Worm (Caenorhabditis elegans) whole organism, dauer: Measurements from ENCODE around the gene K02D10.3.

Experiments used
- unc-62 ChIP-seq: sonication (generic microtip); optimal IDR thresholded peaks from 2 replicates; lab custom pipeline; 2017; ENCODE audit warnings: missing biosample characterization, missing genetic modification reagents, missing genetic modification characterization

Gene K02D10.3

DNA sequence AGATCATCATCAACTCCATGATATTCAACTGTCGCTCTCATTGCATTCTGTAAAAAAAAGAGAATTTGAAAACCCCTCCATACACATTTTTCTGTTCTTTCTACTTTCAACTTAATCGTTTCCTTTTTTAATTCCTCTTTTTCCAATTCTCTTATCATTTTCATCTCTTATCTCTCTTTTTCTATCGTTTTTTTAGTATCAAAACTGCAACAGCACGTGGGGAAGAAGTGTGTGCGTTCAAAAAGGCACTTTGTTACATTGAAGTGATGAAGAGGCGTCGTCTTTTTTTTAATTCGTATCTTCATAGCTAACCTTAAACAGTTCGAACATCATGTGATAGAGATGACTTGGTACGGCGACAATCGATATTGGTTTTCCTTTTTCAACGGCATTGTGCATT is 32.6 kb downstream of the K02D10.3 start:
- TF ChIP-seq unc-62 (GFP tag; lab: Kevin White, UChicago): no peak

- TF ChIP-seq unc-62 (GFP tag; lab: Kevin White, UChicago): no peak
Measured at ce11 chrIII:8738289-8738688, 33.5 kb downstream of the K02D10.3 start.

DNA sequence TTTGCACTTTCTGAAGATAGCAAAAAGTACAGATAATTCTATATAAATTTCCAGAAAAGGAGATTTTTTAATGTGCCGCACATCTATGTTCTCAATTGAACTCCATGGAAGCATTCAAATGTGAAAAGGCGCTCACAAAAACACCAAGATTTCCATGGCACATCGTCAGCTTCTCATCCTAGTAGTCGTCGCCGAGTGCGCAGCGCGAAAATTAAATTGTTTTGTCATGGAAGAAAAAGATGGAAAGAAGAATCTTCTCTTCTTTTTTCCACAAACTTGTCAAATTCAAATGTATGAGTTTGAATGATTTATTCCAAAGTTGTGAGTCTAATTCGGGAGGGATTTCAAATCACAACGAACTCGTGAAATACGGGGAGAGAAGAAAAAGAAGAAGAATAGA is 34.4 kb downstream of the K02D10.3 start:
- TF ChIP-seq unc-62 (GFP tag; lab: Kevin White, UChicago): no peak

ce11 chrIII:8734327-8734885 is 37.3 kb downstream of the K02D10.3 start:
- no peak for TF ChIP-seq unc-62 (GFP tag; lab: Kevin White, UChicago)

DNA sequence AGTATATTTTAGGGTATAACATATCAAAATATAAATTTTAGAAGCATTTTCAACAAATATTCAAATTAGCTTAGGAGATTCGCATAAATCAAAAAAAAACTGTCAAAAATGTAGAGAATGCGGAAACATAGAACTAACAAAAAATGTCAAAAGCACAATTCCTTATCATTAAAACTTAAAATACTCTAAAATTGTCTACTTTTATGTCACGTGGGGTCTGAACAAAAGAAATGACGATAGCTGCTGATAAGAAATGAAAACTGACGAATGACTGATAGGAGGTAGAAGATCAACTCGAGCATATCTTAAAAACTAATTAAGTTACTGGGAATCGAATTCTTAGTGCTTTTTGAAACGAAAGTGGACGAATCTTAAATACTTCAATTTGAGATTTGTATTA is 38.1 kb downstream of the K02D10.3 start:
- no peak for TF ChIP-seq unc-62 (GFP tag; lab: Kevin White, UChicago)

DNA sequence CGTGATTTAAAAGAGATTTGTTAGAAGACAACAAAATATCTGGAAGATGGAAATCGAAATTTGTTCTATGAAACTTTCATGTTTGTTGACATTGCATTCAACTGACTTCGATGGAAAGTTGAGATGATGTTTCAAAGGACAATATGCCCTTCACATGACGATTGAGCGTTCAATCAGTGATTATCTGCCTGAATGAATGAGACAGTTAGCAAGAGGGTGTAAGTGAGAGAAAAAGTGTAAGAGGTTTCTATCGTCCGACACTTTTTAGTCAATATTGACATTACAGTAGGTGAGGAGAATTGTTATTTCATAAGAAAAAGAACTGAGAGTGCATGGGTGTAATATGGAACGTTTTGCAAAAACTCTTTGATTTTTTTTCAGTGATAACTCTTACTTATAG is 38.5 kb downstream of the K02D10.3 start:
- no peak for TF ChIP-seq unc-62 (GFP tag; lab: Kevin White, UChicago)

DNA sequence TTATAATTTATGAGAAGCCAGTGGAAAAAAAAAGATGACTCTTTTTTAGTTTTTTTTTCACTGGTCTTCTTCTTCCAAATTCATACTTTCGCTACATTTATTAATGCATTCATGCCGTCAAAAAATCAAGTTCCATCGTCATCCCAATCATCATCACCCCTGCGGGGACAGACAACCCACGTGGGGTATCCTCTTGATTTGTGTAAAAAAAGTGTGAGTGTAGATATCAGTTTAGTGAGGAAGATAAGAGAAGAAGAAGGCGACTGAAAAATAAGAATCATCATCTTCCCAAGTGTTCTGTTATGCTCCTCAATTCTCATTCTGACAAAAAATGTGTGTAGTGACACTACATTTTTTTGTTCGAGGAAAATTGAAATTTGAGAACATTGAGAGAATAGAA is 39.8 kb downstream of the K02D10.3 start:
- no peak for TF ChIP-seq unc-62 (GFP tag; lab: Kevin White, UChicago)

DNA sequence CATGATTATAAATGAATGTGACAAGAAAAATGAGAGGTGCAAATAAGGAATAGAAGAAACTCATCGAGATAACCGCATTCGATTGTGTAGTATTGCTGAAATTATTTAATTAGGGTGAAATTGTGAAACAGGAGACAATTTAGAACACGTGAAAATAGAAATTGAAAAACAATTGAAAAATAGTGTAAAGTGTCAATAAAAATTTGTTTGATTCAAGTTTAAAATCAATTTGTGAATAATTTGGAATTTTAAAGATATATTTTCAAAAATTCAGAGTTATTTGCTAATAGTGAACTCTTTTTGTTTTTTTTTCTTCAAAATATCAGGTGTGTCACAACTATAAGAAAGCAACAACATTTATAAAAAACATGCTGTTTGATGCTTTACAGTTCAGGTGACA is 40.4 kb downstream of the K02D10.3 start, which contains the start of gene ZK370.4:
ZK370.4 (minus strand) TSS at position 101 of the 400 bp plus-strand sequence.
- TF ChIP-seq unc-62 (GFP tag; lab: Kevin White, UChicago): no peak

ce11 chrIII:8726019-8726894 is 45.5 kb downstream of the K02D10.3 start:
- no peak for TF ChIP-seq unc-62 (GFP tag; lab: Kevin White, UChicago)

DNA sequence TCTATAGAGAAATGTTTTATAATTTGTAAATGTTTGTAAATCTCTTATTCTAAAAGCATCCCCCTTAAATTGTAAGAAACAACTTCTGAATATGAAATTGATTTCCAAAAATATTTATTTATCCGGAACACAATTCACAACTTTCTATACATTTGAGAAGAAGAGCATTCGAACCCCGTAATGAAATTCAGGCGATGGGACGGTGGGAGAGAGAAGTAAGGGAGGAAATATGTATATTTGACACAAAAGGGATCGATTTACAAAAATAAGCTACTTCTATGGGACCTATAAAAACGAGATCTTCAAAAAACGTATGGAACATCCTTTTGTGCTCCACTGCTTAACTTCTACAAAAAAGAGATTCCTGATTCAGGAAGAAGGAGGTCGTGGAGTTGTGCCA is 46.5 kb downstream of the K02D10.3 start:
- TF ChIP-seq unc-62 (GFP tag; lab: Kevin White, UChicago): no peak
